Worm (Caenorhabditis elegans): ENCODE measurements around the gene F36A4.4.

ce11 chrIV:4267320-4267719 lies at the start of gene F36A4.4:
- TF ChIP-seq blmp-1 (tag; optimal IDR thresholded peaks at IDR 0.05; ENCODE audit: insufficient read depth) (no peak), unc-55 (GFP tag; optimal IDR thresholded peaks at IDR 0.05) (no peak), peb-1 (tag; optimal IDR thresholded peaks at IDR 0.05) (no peak), ceh-82 (tag; optimal IDR thresholded peaks at IDR 0.05) (no peak), aly-2 (tag; optimal IDR thresholded peaks at IDR 0.05) (no peak), nhr-77 (tag; optimal IDR thresholded peaks at IDR 0.05) (no peak), nhr-6 (tag; optimal IDR thresholded peaks at IDR 0.05) (no peak), mdl-1 (tag; optimal IDR thresholded peaks at IDR 0.05) (no peak), alr-1 (tag; optimal IDR thresholded peaks at IDR 0.05) (no peak), nhr-11 (tag; optimal IDR thresholded peaks at IDR 0.05) (no peak)
